Worm (Caenorhabditis elegans) whole organism, L4 larva: ENCODE results near the gene rps-12.

Experiments
- F10B5.3 ChIP-seq: sonication (generic microtip); optimal IDR thresholded peaks from 2 replicates; lab custom pipeline; 2016; ENCODE audit warnings: mild to moderate bottlenecking, missing genetic modification characterization, missing compliant biosample characterization
- F37D6.2 ChIP-seq: sonication (generic microtip); optimal IDR thresholded peaks from 2 replicates; lab custom pipeline; 2016; ENCODE audit warnings: mild to moderate bottlenecking, missing genetic modification characterization, missing compliant biosample characterization
- F49E8.2 ChIP-seq: sonication (generic microtip); optimal IDR thresholded peaks from 2 replicates; lab custom pipeline; 2016; ENCODE audit warnings: missing compliant biosample characterization, mild to moderate bottlenecking, missing genetic modification characterization, borderline replicate concordance
- R02D3.7 ChIP-seq: fragments of 150-350 bp; sonication (generic microtip); optimal IDR thresholded peaks from 3 replicates; lab custom pipeline; 2014; ENCODE audit warnings: missing biosample characterization, missing genetic modification characterization
- T26A8.4 ChIP-seq: fragments of 200-800 bp; sonication (Bioruptor generic); IDR thresholded peaks from 2 replicates; pipeline ENCODE4 v1.3.6; 2022; ENCODE audit warnings: missing genetic modification characterization, missing compliant biosample characterization
- Y48G9A.11 ChIP-seq: fragments of 200-800 bp; sonication (Bioruptor generic); IDR thresholded peaks from 2 replicates; pipeline ENCODE4 v1.3.6; 2022; ENCODE audit warnings: missing genetic modification reagents, missing genetic modification characterization, missing compliant biosample characterization
- Y75B8A.6 ChIP-seq: fragments of 200-800 bp; sonication (Bioruptor generic); IDR thresholded peaks from 2 replicates; pipeline ENCODE4 v1.3.6; 2022; ENCODE audit warnings: missing genetic modification reagents, missing genetic modification characterization, missing compliant biosample characterization
- ZK337.2 ChIP-seq: fragments of 200-800 bp; sonication (Bioruptor generic); IDR thresholded peaks from 2 replicates; pipeline ENCODE4 v1.3.6; 2022; ENCODE audit warnings: missing genetic modification reagents, missing genetic modification characterization, missing compliant biosample characterization
- aly-2 ChIP-seq: sonication (generic microtip); optimal IDR thresholded peaks from 2 replicates; lab custom pipeline; 2018; ENCODE audit warnings: missing biosample characterization, missing genetic modification characterization
- ama-1 ChIP-seq: fragments of 150-350 bp; optimal IDR thresholded peaks from 2 replicates; lab custom pipeline; 2014; ENCODE audit warnings: inconsistent platforms, mixed read lengths
- arid-1 ChIP-seq: fragments of 200-800 bp; sonication (Bioruptor generic); conservative IDR thresholded peaks from 2 replicates; pipeline ENCODE4 v1.3.6; 2022; ENCODE audit warnings: missing genetic modification reagents, missing genetic modification characterization, missing compliant biosample characterization
- ceh-20 ChIP-seq: fragments of 200-800 bp; sonication (Bioruptor generic); IDR thresholded peaks from 2 replicates; pipeline ENCODE4 v1.3.6; 2022; ENCODE audit warnings: missing genetic modification reagents, missing genetic modification characterization, missing compliant biosample characterization
- ceh-28 ChIP-seq: fragments of 150-350 bp; optimal IDR thresholded peaks from 2 replicates; lab custom pipeline; 2014; ENCODE audit warnings: missing biosample characterization, missing genetic modification reagents, missing genetic modification characterization
- ceh-44 ChIP-seq: fragments of 200-800 bp; sonication (Bioruptor generic); IDR thresholded peaks from 2 replicates; pipeline ENCODE4 v1.3.6; 2022; ENCODE audit warnings: missing genetic modification reagents, missing genetic modification characterization, missing compliant biosample characterization
- ceh-82 ChIP-seq: sonication (generic microtip); optimal IDR thresholded peaks from 2 replicates; lab custom pipeline; 2017; ENCODE audit warnings: missing biosample characterization, missing genetic modification characterization
- ces-1 ChIP-seq: fragments of 150-350 bp; sonication (generic microtip); optimal IDR thresholded peaks from 4 replicates; lab custom pipeline; 2014; ENCODE audit warnings: missing biosample characterization, missing genetic modification reagents, missing genetic modification characterization
- ctbp-1 ChIP-seq: fragments of 200-800 bp; sonication (Bioruptor generic); IDR thresholded peaks from 2 replicates; pipeline ENCODE4 v1.3.6; 2022; ENCODE audit warnings: missing genetic modification reagents, missing genetic modification characterization, missing compliant biosample characterization
- daf-16 ChIP-seq, 3 experiments: sonication (generic microtip); optimal IDR thresholded peaks; 2 replicates each; lab custom pipeline; 2016 to 2017; ENCODE audit warnings: missing genetic modification characterization in 3 of 3, missing genetic modification reagents in 3 of 3, mild to moderate bottlenecking in 2 of 3, missing compliant biosample characterization in 2 of 3, missing biosample characterization in 1 of 3, moderate library complexity in 1 of 3
- daf-19 ChIP-seq: fragments of 200-800 bp; sonication (Bioruptor generic); conservative IDR thresholded peaks from 2 replicates; pipeline ENCODE4 v1.3.6; 2022; ENCODE audit warnings: missing genetic modification characterization, missing compliant biosample characterization
- daf-8 ChIP-seq: fragments of 200-800 bp; sonication (Bioruptor generic); IDR thresholded peaks from 2 replicates; pipeline ENCODE4 v1.3.6; 2022; ENCODE audit warnings: missing genetic modification characterization, missing compliant biosample characterization
- dmd-6 ChIP-seq: fragments of 200-800 bp; sonication (Bioruptor generic); IDR thresholded peaks from 2 replicates; pipeline ENCODE4 v1.3.6; 2022; ENCODE audit warnings: missing genetic modification reagents, missing genetic modification characterization, missing compliant biosample characterization
- dmd-9 ChIP-seq: fragments of 200-800 bp; sonication (Bioruptor generic); IDR thresholded peaks from 2 replicates; pipeline ENCODE4 v1.3.6; 2022; ENCODE audit warnings: missing genetic modification reagents, missing genetic modification characterization, missing compliant biosample characterization
- egl-27 ChIP-seq: sonication (generic microtip); optimal IDR thresholded peaks from 3 replicates; lab custom pipeline; 2017; ENCODE audit warnings: missing biosample characterization, missing genetic modification reagents, missing genetic modification characterization
- fkh-10 ChIP-seq: fragments of 150-350 bp; optimal IDR thresholded peaks from 2 replicates; lab custom pipeline; 2014; ENCODE audit warnings: missing biosample characterization, missing genetic modification reagents, missing genetic modification characterization
- hif-1 ChIP-seq, 2 experiments: sonication (generic microtip); optimal IDR thresholded peaks; 2 replicates each; lab custom pipeline; 2016 to 2017; ENCODE audit warnings: missing compliant biosample characterization in 2 of 2, missing genetic modification characterization in 2 of 2, missing genetic modification reagents in 2 of 2, missing genotype in 2 of 2, mild to moderate bottlenecking in 1 of 2
- lin-13 ChIP-seq: fragments of 150-350 bp; optimal IDR thresholded peaks from 2 replicates; lab custom pipeline; 2014; ENCODE audit warnings: missing biosample characterization, missing genetic modification reagents, missing genetic modification characterization
- lin-15B ChIP-seq: fragments of 150-350 bp; sonication (generic microtip); optimal IDR thresholded peaks from 3 replicates; lab custom pipeline; 2014; ENCODE audit warnings: missing biosample characterization, missing genetic modification characterization
- lin-39 ChIP-seq: fragments of 150-350 bp; optimal IDR thresholded peaks from 2 replicates; lab custom pipeline; 2014; ENCODE audit warnings: missing biosample characterization, missing genetic modification reagents, missing genetic modification characterization
- madf-5 ChIP-seq, 2 experiments: fragments of 200-800 bp; sonication (Bioruptor generic); IDR thresholded peaks; 2 replicates each; pipeline ENCODE4 v1.3.6; 2022; ENCODE audit warnings: missing compliant biosample characterization in 2 of 2, missing genetic modification characterization in 2 of 2
- mdl-1 ChIP-seq, 2 experiments: fragments of 150-350 bp in 1 of 2; sonication (generic microtip) in 1 of 2; optimal IDR thresholded peaks; 2 replicates each; lab custom pipeline; 2014 to 2017; ENCODE audit warnings: missing biosample characterization in 2 of 2, missing genetic modification characterization in 2 of 2
- mep-1 ChIP-seq: fragments of 150-350 bp; sonication (generic microtip); optimal IDR thresholded peaks from 3 replicates; lab custom pipeline; 2014; ENCODE audit warnings: missing biosample characterization, missing genetic modification characterization
- mes-2 ChIP-seq: sonication (generic microtip); optimal IDR thresholded peaks from 2 replicates; lab custom pipeline; 2016; ENCODE audit warnings: missing genotype, mild to moderate bottlenecking, missing genetic modification characterization, missing compliant biosample characterization; ENCODE audit not compliant: poor library complexity, severe bottlenecking
- mxl-3 ChIP-seq: fragments of 200-800 bp; sonication (Bioruptor generic); optimal IDR thresholded peaks from 2 replicates; lab custom pipeline; 2018; ENCODE audit warnings: mild to moderate bottlenecking, missing genetic modification characterization, missing compliant biosample characterization
- nhr-10 ChIP-seq: fragments of 150-350 bp; optimal IDR thresholded peaks from 2 replicates; lab custom pipeline; 2014; ENCODE audit warnings: missing biosample characterization, missing genetic modification characterization
- nhr-11 ChIP-seq: fragments of 150-350 bp; optimal IDR thresholded peaks from 2 replicates; lab custom pipeline; 2014; ENCODE audit warnings: missing biosample characterization, missing genetic modification characterization
- nhr-111 ChIP-seq: fragments of 200-800 bp; sonication (Bioruptor generic); optimal IDR thresholded peaks from 2 replicates; lab custom pipeline; 2018; ENCODE audit warnings: mild to moderate bottlenecking, missing genetic modification characterization, missing compliant biosample characterization
- nhr-25 ChIP-seq: sonication (generic microtip); optimal IDR thresholded peaks from 2 replicates; lab custom pipeline; 2017; ENCODE audit warnings: missing genetic modification characterization, mild to moderate bottlenecking, missing compliant biosample characterization, antibody characterized with exemption, moderate library complexity, borderline replicate concordance; ENCODE audit not compliant: insufficient read depth
- nhr-42 ChIP-seq: fragments of 200-800 bp; sonication (Bioruptor generic); IDR thresholded peaks from 2 replicates; pipeline ENCODE4 v1.3.6; 2022; ENCODE audit warnings: missing genetic modification characterization, missing compliant biosample characterization
- nhr-48 ChIP-seq: sonication (generic microtip); optimal IDR thresholded peaks from 2 replicates; lab custom pipeline; 2016; ENCODE audit warnings: mild to moderate bottlenecking, missing genetic modification characterization, missing compliant biosample characterization
- nhr-6 ChIP-seq: fragments of 150-350 bp; optimal IDR thresholded peaks from 2 replicates; lab custom pipeline; 2014; ENCODE audit warnings: missing biosample characterization, missing genetic modification characterization
- nhr-76 ChIP-seq: fragments of 150-350 bp; optimal IDR thresholded peaks from 2 replicates; lab custom pipeline; 2014; ENCODE audit warnings: missing biosample characterization, missing genetic modification characterization
- rbr-2 ChIP-seq: sonication (generic microtip); optimal IDR thresholded peaks from 2 replicates; lab custom pipeline; 2016; ENCODE audit warnings: missing genotype, missing genetic modification characterization, missing compliant biosample characterization
- saeg-2 ChIP-seq: fragments of 200-800 bp; sonication (Bioruptor generic); IDR thresholded peaks from 2 replicates; pipeline ENCODE4 v1.3.6; 2022; ENCODE audit warnings: missing genetic modification reagents, missing genetic modification characterization, missing compliant biosample characterization
- sdz-12 ChIP-seq: fragments of 200-800 bp; sonication (Bioruptor generic); optimal IDR thresholded peaks from 2 replicates; lab custom pipeline; 2018; ENCODE audit warnings: mild to moderate bottlenecking, missing genetic modification characterization, missing compliant biosample characterization
- set-16 ChIP-seq: fragments of 200-800 bp; sonication (Bioruptor generic); IDR thresholded peaks from 2 replicates; pipeline ENCODE4 v1.3.6; 2022; ENCODE audit warnings: missing genetic modification reagents, missing genetic modification characterization, missing compliant biosample characterization
- snpc-4 ChIP-seq: fragments of 150-350 bp; optimal IDR thresholded peaks from 2 replicates; lab custom pipeline; 2014; ENCODE audit warnings: missing biosample characterization, missing genetic modification characterization
- spr-1 ChIP-seq: sonication (generic microtip); optimal IDR thresholded peaks from 2 replicates; lab custom pipeline; 2016; ENCODE audit warnings: mild to moderate bottlenecking, missing genetic modification characterization, missing compliant biosample characterization
- spr-3 ChIP-seq: fragments of 200-800 bp; sonication (Bioruptor generic); optimal IDR thresholded peaks from 2 replicates; lab custom pipeline; 2018; ENCODE audit warnings: mild to moderate bottlenecking, missing genetic modification characterization, missing compliant biosample characterization
- unc-130 ChIP-seq: sonication (generic microtip); optimal IDR thresholded peaks from 2 replicates; lab custom pipeline; 2016; ENCODE audit warnings: missing genetic modification reagents, missing genetic modification characterization, missing compliant biosample characterization
- unc-39 ChIP-seq: sonication (generic microtip); optimal IDR thresholded peaks from 2 replicates; lab custom pipeline; 2017; ENCODE audit warnings: missing biosample characterization, missing genetic modification characterization
- ztf-11 ChIP-seq: fragments of 150-350 bp; optimal IDR thresholded peaks from 2 replicates; lab custom pipeline; 2014; ENCODE audit warnings: missing biosample characterization, missing genetic modification characterization

The rps-12 gene

ce11 chrIII:5678935-5679334 is at the start of gene rps-12, which contains the start of gene ska-3 (continued):
- no peak for TF ChIP-seq daf-8
- TF ChIP-seq unc-39 (tag; lab: Kevin White, UChicago), result no peak
- no peak for TF ChIP-seq nhr-111
- peak; percentile 94 for TF ChIP-seq spr-3 (GFP tag; lab: Kevin White, UChicago)
- TF ChIP-seq dmd-9, result peak; percentile 96
- TF ChIP-seq ctbp-1 (GFP tag; lab: Robert Waterston, UW), result peak; percentile 95
- peak; percentile 79; the same call in 1 of the 2 replicates for TF ChIP-seq daf-19 (GFP tag; lab: Robert Waterston, UW)
- peak in 1 of 2 experiments; percentile 80 for TF ChIP-seq daf-16 (GFP tag; optimal IDR thresholded peaks at IDR 0.05; lab: Kevin White, UChicago)
- TF ChIP-seq daf-16 (tag; optimal IDR thresholded peaks at IDR 0.05; lab: Kevin White, UChicago), result peak; percentile 91
- TF ChIP-seq hif-1 (tag; optimal IDR thresholded peaks at IDR 0.05; lab: Kevin White, UChicago), result peak; percentile 49 to 92
- no peak for TF ChIP-seq aly-2 (tag; lab: Kevin White, UChicago)
- peak; percentile 99 for TF ChIP-seq nhr-6 (tag; lab: Kevin White, UChicago)
- peak; percentile 75; the same call in 1 of the 2 replicates for TF ChIP-seq ZK337.2
- TF ChIP-seq set-16, result peak; percentile 23; the same call in 1 of the 2 replicates
- peak; percentile 11 for TF ChIP-seq sdz-12
- peak; percentile 88 for TF ChIP-seq Y75B8A.6 (GFP tag; lab: Robert Waterston, UW)
- peak; percentile 99 for TF ChIP-seq fkh-10 (GFP tag; lab: Kevin White, UChicago)
- peak; percentile 98 for TF ChIP-seq mes-2 (tag; lab: Kevin White, UChicago)
- TF ChIP-seq dmd-6, result peak; percentile 98
- peak; percentile 100 for TF ChIP-seq nhr-11 (tag; lab: Kevin White, UChicago)
- peak; percentile 90 to 97 for TF ChIP-seq mdl-1 (tag; optimal IDR thresholded peaks at IDR 0.05; lab: Kevin White, UChicago)
- TF ChIP-seq egl-27 (tag; lab: Kevin White, UChicago), result no peak
- TF ChIP-seq ama-1 (lab: Kevin White, UChicago), result peak; percentile 91
- TF ChIP-seq mep-1 (tag; lab: Kevin White, UChicago), result peak; percentile 99
- peak; percentile 98 for TF ChIP-seq ceh-20 (GFP tag; lab: Robert Waterston, UW)
- TF ChIP-seq ces-1 (GFP tag; lab: Kevin White, UChicago), result peak; percentile 80
- TF ChIP-seq nhr-25, result peak; percentile 97
- TF ChIP-seq nhr-10 (tag; lab: Kevin White, UChicago), result peak; percentile 65
- TF ChIP-seq nhr-42 (GFP tag; lab: Robert Waterston, UW), result peak; percentile 96
- TF ChIP-seq madf-5 (GFP tag; IDR thresholded peaks at IDR 0.05; lab: Robert Waterston, UW), result peak in 1 of 2 experiments; percentile 42; a peak in 1 of 4 replicates
- no peak for TF ChIP-seq ceh-82 (tag; lab: Kevin White, UChicago)
- TF ChIP-seq T26A8.4, result peak; percentile 97
- TF ChIP-seq lin-15B (tag; lab: Kevin White, UChicago), result peak; percentile 97
- TF ChIP-seq F10B5.3 (tag; lab: Kevin White, UChicago), result peak; percentile 72
- TF ChIP-seq lin-39 (tag; lab: Kevin White, UChicago), result no peak
- TF ChIP-seq ceh-28, result peak; percentile 27
- peak; percentile 80 for TF ChIP-seq mxl-3
- TF ChIP-seq unc-130 (GFP tag; lab: Kevin White, UChicago), result peak; percentile 89
- peak; percentile 98 for TF ChIP-seq R02D3.7 (tag; lab: Kevin White, UChicago)
- TF ChIP-seq snpc-4 (tag; lab: Kevin White, UChicago), result peak; percentile 58
- peak; percentile 84 for TF ChIP-seq nhr-48 (tag; lab: Kevin White, UChicago)
- TF ChIP-seq nhr-76, result peak; percentile 75
- TF ChIP-seq ztf-11, result peak; percentile 44
- peak; percentile 98 for TF ChIP-seq arid-1 (GFP tag; lab: Robert Waterston, UW)
- TF ChIP-seq F37D6.2 (tag; lab: Kevin White, UChicago), result peak; percentile 93
- peak; percentile 88 for TF ChIP-seq Y48G9A.11
- peak; percentile 98 for TF ChIP-seq rbr-2 (tag; lab: Kevin White, UChicago)
- peak; percentile 97 for TF ChIP-seq lin-13 (GFP tag; lab: Kevin White, UChicago)
- peak; percentile 85 for TF ChIP-seq saeg-2 (GFP tag; lab: Robert Waterston, UW)
- TF ChIP-seq ceh-44 (GFP tag; lab: Robert Waterston, UW), result no peak
- peak; percentile 94 for TF ChIP-seq spr-1
- TF ChIP-seq F49E8.2 (tag; lab: Kevin White, UChicago), result peak; percentile 52
